Worm (Caenorhabditis elegans) whole organism, L4 larva: ENCODE data around the gene slc-5A12.

Experiments
- D1046.2 ChIP-seq: fragments of 200-800 bp; sonication (Bioruptor generic); IDR thresholded peaks from 2 replicates; pipeline ENCODE4 v1.3.6; 2022; ENCODE audit warnings: missing genetic modification characterization, missing compliant biosample characterization
- aha-1 ChIP-seq: fragments of 150-350 bp; peaks from one replicate; lab custom pipeline; 2014; ENCODE audit warnings: missing biosample characterization, missing genetic modification characterization
- attf-4 ChIP-seq: sonication (generic microtip); optimal IDR thresholded peaks from 3 replicates; lab custom pipeline; 2017; ENCODE audit warnings: missing biosample characterization, missing genetic modification characterization
- ceh-20 ChIP-seq: fragments of 200-800 bp; sonication (Bioruptor generic); IDR thresholded peaks from 2 replicates; pipeline ENCODE4 v1.3.6; 2022; ENCODE audit warnings: missing genetic modification reagents, missing genetic modification characterization, missing compliant biosample characterization
- ceh-32 ChIP-seq: sonication (generic microtip); optimal IDR thresholded peaks from 2 replicates; lab custom pipeline; 2016; ENCODE audit warnings: mild to moderate bottlenecking, missing genetic modification characterization, missing compliant biosample characterization; ENCODE audit not compliant: poor library complexity
- ctbp-1 ChIP-seq: fragments of 200-800 bp; sonication (Bioruptor generic); IDR thresholded peaks from 2 replicates; pipeline ENCODE4 v1.3.6; 2022; ENCODE audit warnings: missing genetic modification reagents, missing genetic modification characterization, missing compliant biosample characterization
- daf-19 ChIP-seq: fragments of 200-800 bp; sonication (Bioruptor generic); conservative IDR thresholded peaks from 2 replicates; pipeline ENCODE4 v1.3.6; 2022; ENCODE audit warnings: missing genetic modification characterization, missing compliant biosample characterization
- dmd-6 ChIP-seq: fragments of 200-800 bp; sonication (Bioruptor generic); IDR thresholded peaks from 2 replicates; pipeline ENCODE4 v1.3.6; 2022; ENCODE audit warnings: missing genetic modification reagents, missing genetic modification characterization, missing compliant biosample characterization
- dmd-8 ChIP-seq: fragments of 200-800 bp; sonication (Bioruptor generic); IDR thresholded peaks from 2 replicates; pipeline ENCODE4 v1.3.6; 2022; ENCODE audit warnings: missing genetic modification characterization, missing compliant biosample characterization
- hlh-11 ChIP-seq: fragments of 200-800 bp; sonication (Bioruptor generic); optimal IDR thresholded peaks from 2 replicates; lab custom pipeline; 2018; ENCODE audit warnings: mild to moderate bottlenecking, missing genetic modification characterization, missing compliant biosample characterization
- hlh-30 ChIP-seq: sonication (generic microtip); optimal IDR thresholded peaks from 2 replicates; lab custom pipeline; 2017; ENCODE audit warnings: antibody characterized with exemption, mild to moderate bottlenecking, missing genetic modification characterization, missing compliant biosample characterization; ENCODE audit not compliant: insufficient read depth
- lin-39 ChIP-seq: fragments of 150-350 bp; optimal IDR thresholded peaks from 2 replicates; lab custom pipeline; 2014; ENCODE audit warnings: missing biosample characterization, missing genetic modification reagents, missing genetic modification characterization
- lsy-2 ChIP-seq, 2 experiments: fragments of 150-350 bp in 1 of 2; sonication (generic microtip) in 1 of 2; optimal IDR thresholded peaks; 2 replicates each; lab custom pipeline; 2014 to 2017; ENCODE audit warnings: missing biosample characterization in 2 of 2, missing genetic modification characterization in 2 of 2
- madf-5 ChIP-seq, 2 experiments: fragments of 200-800 bp; sonication (Bioruptor generic); IDR thresholded peaks; 2 replicates each; pipeline ENCODE4 v1.3.6; 2022; ENCODE audit warnings: missing compliant biosample characterization in 2 of 2, missing genetic modification characterization in 2 of 2
- mes-2 ChIP-seq: sonication (generic microtip); optimal IDR thresholded peaks from 2 replicates; lab custom pipeline; 2016; ENCODE audit warnings: missing genotype, mild to moderate bottlenecking, missing genetic modification characterization, missing compliant biosample characterization; ENCODE audit not compliant: poor library complexity, severe bottlenecking
- nhr-11 ChIP-seq: fragments of 150-350 bp; optimal IDR thresholded peaks from 2 replicates; lab custom pipeline; 2014; ENCODE audit warnings: missing biosample characterization, missing genetic modification characterization
- php-3 ChIP-seq: fragments of 200-800 bp; sonication (Bioruptor generic); IDR thresholded peaks from 2 replicates; pipeline ENCODE4 v1.3.6; 2022; ENCODE audit warnings: missing genetic modification reagents, missing genetic modification characterization, missing compliant biosample characterization
- sdz-12 ChIP-seq: fragments of 200-800 bp; sonication (Bioruptor generic); optimal IDR thresholded peaks from 2 replicates; lab custom pipeline; 2018; ENCODE audit warnings: mild to moderate bottlenecking, missing genetic modification characterization, missing compliant biosample characterization
- spr-1 ChIP-seq: sonication (generic microtip); optimal IDR thresholded peaks from 2 replicates; lab custom pipeline; 2016; ENCODE audit warnings: mild to moderate bottlenecking, missing genetic modification characterization, missing compliant biosample characterization
- unc-130 ChIP-seq: sonication (generic microtip); optimal IDR thresholded peaks from 2 replicates; lab custom pipeline; 2016; ENCODE audit warnings: missing genetic modification reagents, missing genetic modification characterization, missing compliant biosample characterization
- unc-62 ChIP-seq, 3 experiments: fragments of 150-350 bp in 1 of 3; sonication (generic microtip); optimal IDR thresholded peaks in 2 of 3; peaks in 1 of 3; 1 replicate in 1 of 3; 2 replicates in 2 of 3; lab custom pipeline; 2014 to 2017; ENCODE audit warnings: missing biosample characterization in 3 of 3, missing genetic modification characterization in 3 of 3, missing genetic modification reagents in 3 of 3, missing genotype in 1 of 3
- zag-1 ChIP-seq: fragments of 150-350 bp; optimal IDR thresholded peaks from 2 replicates; lab custom pipeline; 2014; ENCODE audit warnings: missing biosample characterization, missing genetic modification characterization
- zfp-2 ChIP-seq: sonication (generic microtip); optimal IDR thresholded peaks from 2 replicates; lab custom pipeline; 2016; ENCODE audit warnings: mild to moderate bottlenecking, missing genetic modification characterization, missing compliant biosample characterization
- zip-2 ChIP-seq: fragments of 150-350 bp; optimal IDR thresholded peaks from 2 replicates; lab custom pipeline; 2014; ENCODE audit warnings: missing biosample characterization, missing genetic modification characterization
- ztf-11 ChIP-seq: fragments of 150-350 bp; optimal IDR thresholded peaks from 2 replicates; lab custom pipeline; 2014; ENCODE audit warnings: missing biosample characterization, missing genetic modification characterization

slc-5A12 gene

DNA sequence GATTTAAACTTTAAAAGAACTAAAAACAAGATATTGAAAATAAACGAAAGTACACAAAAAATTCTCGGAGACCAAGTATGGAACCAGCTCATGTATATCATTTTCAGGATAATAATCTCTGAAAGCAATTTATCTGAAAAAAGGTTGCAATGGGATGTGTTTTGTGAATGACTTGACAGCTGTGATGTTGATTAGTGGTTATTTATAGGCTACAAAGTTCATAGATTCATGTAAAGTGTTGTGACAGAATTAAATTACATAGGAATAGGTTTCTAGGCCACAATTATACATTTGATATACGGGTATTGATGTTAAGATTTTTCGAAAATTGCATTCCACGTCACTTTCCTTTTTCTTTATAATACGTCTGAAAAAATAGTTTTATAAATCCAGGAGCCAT lies 28.1 kb downstream of the slc-5A12 start, which contains the start of gene srj-1:
Gene srj-1, minus strand, starts transcription at position 101 of the 400 bp plus-strand sequence.
- TF ChIP-seq nhr-11 (tag; lab: Kevin White, UChicago) (peak; percentile 55), unc-62 (GFP tag; optimal IDR thresholded peaks at IDR 0.05 in 1 of 2; lab: Kevin White, UChicago) (peak in 1 of 2 experiments; percentile 33), unc-62 (tag; optimal IDR thresholded peaks at IDR 0.05; lab: Kevin White, UChicago) (no peak), ctbp-1 (no peak), php-3 (no peak)

DNA sequence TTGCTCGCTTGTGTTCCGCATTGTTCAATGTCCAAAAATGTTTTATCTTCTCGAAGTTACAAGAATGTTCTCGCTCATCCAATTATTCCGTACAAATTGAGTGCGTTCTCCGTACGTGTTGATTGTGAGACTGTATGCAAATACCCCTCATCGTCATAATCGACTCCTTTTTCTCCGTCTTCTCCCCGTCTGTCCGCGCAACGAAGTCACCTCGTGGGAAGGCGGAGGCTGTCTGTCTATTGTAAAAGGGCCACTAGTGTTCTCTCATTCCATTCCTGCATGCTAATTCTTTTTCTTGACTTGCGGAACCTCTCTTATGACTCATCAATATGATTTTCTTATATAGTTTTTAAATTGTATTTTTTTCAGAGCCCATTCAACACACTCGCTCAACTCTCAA lies 33.0 kb downstream of the slc-5A12 start, which contains the start of gene ZK829.9:
Gene ZK829.9, plus strand, starts transcription at position 364 of the 400 bp plus-strand sequence.
- TF ChIP-seq ceh-32 (tag; lab: Kevin White, UChicago) (no peak), dmd-8 (no peak), ctbp-1 (no peak), sdz-12 (GFP tag; lab: Kevin White, UChicago) (no peak), daf-19 (GFP tag; lab: Robert Waterston, UW) (no peak), zag-1 (tag; lab: Kevin White, UChicago) (no peak), attf-4 (tag; lab: Kevin White, UChicago) (no peak), ztf-11 (tag; lab: Kevin White, UChicago) (no peak), madf-5 (GFP tag; IDR thresholded peaks at IDR 0.05; lab: Robert Waterston, UW) (no peak), zip-2 (tag; lab: Kevin White, UChicago) (no peak), spr-1 (tag; lab: Kevin White, UChicago) (no peak), ceh-20 (no peak), lin-39 (tag; lab: Kevin White, UChicago) (no peak), D1046.2 (GFP tag; lab: Robert Waterston, UW) (no peak), mes-2 (tag; lab: Kevin White, UChicago) (no peak), hlh-30 (tag; lab: Kevin White, UChicago) (no peak), lsy-2 (tag; optimal IDR thresholded peaks at IDR 0.05; lab: Kevin White, UChicago) (no peak), unc-62 (GFP tag; optimal IDR thresholded peaks at IDR 0.05 in 1 of 2; lab: Kevin White, UChicago) (no peak), unc-62 (tag; optimal IDR thresholded peaks at IDR 0.05; lab: Kevin White, UChicago) (no peak)
- TF ChIP-seq, all 104 proteins: peak for 0

ce11 chrIV:11986407-11986806 lies 49.2 kb downstream of the slc-5A12 start:
- TF ChIP-seq dmd-6 (GFP tag; lab: Robert Waterston, UW) (no peak), hlh-11 (tag; lab: Kevin White, UChicago) (no peak), aha-1 (peak; percentile 68), php-3 (0 out of 2 replicates have a peak, but pooled peaks have one; percentile 14), zfp-2 (tag; lab: Kevin White, UChicago) (no peak), spr-1 (tag; lab: Kevin White, UChicago) (no peak), unc-62 (GFP tag; optimal IDR thresholded peaks at IDR 0.05 in 1 of 2; lab: Kevin White, UChicago) (peak in 1 of 2 experiments; percentile 84), unc-62 (tag; optimal IDR thresholded peaks at IDR 0.05; lab: Kevin White, UChicago) (no peak), unc-130 (GFP tag; lab: Kevin White, UChicago) (no peak)
